Fruit fly (Drosophila melanogaster): ENCODE data around the gene CG32462.
A peak's percentile ranks its signal among the peaks of the same experiment; 100 is the strongest.

The CG32462 gene

dm6 chr3L:22864254-22865060 lies 11.1 kb upstream of the CG32462 start, which contains the start of gene CG33170:
Gene CG33170, plus strand, starts transcription at chr3L:22864600.
- TF ChIP-seq rgr (GFP tag; optimal IDR thresholded peaks at IDR 0.05), result no peak
- TF ChIP-seq Hr78 (GFP tag; optimal IDR thresholded peaks at IDR 0.05), result no peak
- no peak for TF ChIP-seq fru (GFP tag; optimal IDR thresholded peaks at IDR 0.05)
- no peak for TF ChIP-seq lola (GFP tag; optimal IDR thresholded peaks at IDR 0.05)
- no peak for TF ChIP-seq dsf (GFP tag; optimal IDR thresholded peaks at IDR 0.05; ENCODE audit: borderline replicate concordance)
- TF ChIP-seq Abd-B (GFP tag; optimal IDR thresholded peaks at IDR 0.05), result no peak
- no peak for TF ChIP-seq ey (GFP tag; optimal IDR thresholded peaks at IDR 0.05)
- no peak for TF ChIP-seq dl (GFP tag; optimal IDR thresholded peaks at IDR 0.05; ENCODE audit: insufficient read depth in 1 of 2, partially characterized antibody in 2 of 2)
- TF ChIP-seq usp (GFP tag; optimal IDR thresholded peaks at IDR 0.05), result no peak
- TF ChIP-seq br (GFP tag; optimal IDR thresholded peaks at IDR 0.05), result peak; percentile 2
- no peak for TF ChIP-seq CrebA (GFP tag; optimal IDR thresholded peaks at IDR 0.05; ENCODE audit: borderline replicate concordance)
- no peak for TF ChIP-seq pan (optimal IDR thresholded peaks at IDR 0.05)
- TF ChIP-seq GATAd (GFP tag; optimal IDR thresholded peaks at IDR 0.05), result no peak
- TF ChIP-seq Sp1 (GFP tag; optimal IDR thresholded peaks at IDR 0.05), result no peak
- TF ChIP-seq CG9705 (GFP tag; optimal IDR thresholded peaks at IDR 0.05), result no peak
- no peak for TF ChIP-seq HLH106 (tag; optimal IDR thresholded peaks at IDR 0.05)
- peak; percentile 62 for TF ChIP-seq Jra (GFP tag; optimal IDR thresholded peaks at IDR 0.05)
- no peak for TF ChIP-seq sv (GFP tag; optimal IDR thresholded peaks at IDR 0.05)
- no peak for TF ChIP-seq N (GFP tag; optimal IDR thresholded peaks at IDR 0.05)
- no peak for TF ChIP-seq Dfd (GFP tag; optimal IDR thresholded peaks at IDR 0.05)
- no peak for TF ChIP-seq Dif (GFP tag; optimal IDR thresholded peaks at IDR 0.05; ENCODE audit: partially characterized antibody)
- TF ChIP-seq Hnf4 (GFP tag; optimal IDR thresholded peaks at IDR 0.05), result no peak
- TF ChIP-seq Rel (GFP tag; optimal IDR thresholded peaks at IDR 0.05), result no peak
- TF ChIP-seq Rel (tag; optimal IDR thresholded peaks at IDR 0.05), result peak; percentile 15
- TF ChIP-seq Vsx2 (GFP tag; optimal IDR thresholded peaks at IDR 0.05; ENCODE audit: partially characterized antibody), result no peak
- TF ChIP-seq jim (GFP tag; optimal IDR thresholded peaks at IDR 0.05), result no peak
- TF ChIP-seq dmrt93B (GFP tag; optimal IDR thresholded peaks at IDR 0.05), result no peak

dm6 chr3L:22863367-22864078 lies 10.2 kb upstream of the CG32462 start, which contains the start of gene CG33169:
Gene CG33169, plus strand, starts transcription at chr3L:22863864.
- TF ChIP-seq h (GFP tag; optimal IDR thresholded peaks at IDR 0.05), result peak; percentile 81
- peak; percentile 89 for TF ChIP-seq Jra (GFP tag; optimal IDR thresholded peaks at IDR 0.05)
- TF ChIP-seq CG32264 (GFP tag; optimal IDR thresholded peaks at IDR 0.05), result no peak
- TF ChIP-seq Hr83 (GFP tag; optimal IDR thresholded peaks at IDR 0.05; ENCODE audit: poor library complexity, severe bottlenecking), result peak; percentile 82
- peak; percentile 70 for TF ChIP-seq ey (GFP tag; optimal IDR thresholded peaks at IDR 0.05)
- no peak for TF ChIP-seq N (GFP tag; optimal IDR thresholded peaks at IDR 0.05)
- no peak for TF ChIP-seq Myc (optimal IDR thresholded peaks at IDR 0.05)
- no peak for TF ChIP-seq Rel (GFP tag; optimal IDR thresholded peaks at IDR 0.05)
- peak; percentile 65 for TF ChIP-seq Rel (tag; optimal IDR thresholded peaks at IDR 0.05)
- no peak for TF ChIP-seq Abd-B (GFP tag; optimal IDR thresholded peaks at IDR 0.05)
- no peak for TF ChIP-seq GATAd (GFP tag; optimal IDR thresholded peaks at IDR 0.05)
- TF ChIP-seq sv (GFP tag; optimal IDR thresholded peaks at IDR 0.05), result peak; percentile 78
- TF ChIP-seq psq (GFP tag; optimal IDR thresholded peaks at IDR 0.05), result peak; percentile 67
- peak; percentile 82 for TF ChIP-seq dmrt93B (GFP tag; optimal IDR thresholded peaks at IDR 0.05)
- TF ChIP-seq jim (GFP tag; optimal IDR thresholded peaks at IDR 0.05), result peak; percentile 46
- no peak for TF ChIP-seq tai (GFP tag; optimal IDR thresholded peaks at IDR 0.05)
- TF ChIP-seq CG9705 (GFP tag; optimal IDR thresholded peaks at IDR 0.05), result peak; percentile 84
- TF ChIP-seq Dfd (GFP tag; optimal IDR thresholded peaks at IDR 0.05), result no peak
- TF ChIP-seq HLH106 (tag; optimal IDR thresholded peaks at IDR 0.05), result peak; percentile 79
- peak; percentile 62 for TF ChIP-seq Sp1 (GFP tag; optimal IDR thresholded peaks at IDR 0.05)
- TF ChIP-seq br (GFP tag; optimal IDR thresholded peaks at IDR 0.05), result peak; percentile 80
- TF ChIP-seq pan (optimal IDR thresholded peaks at IDR 0.05), result no peak
- TF ChIP-seq CrebA (GFP tag; optimal IDR thresholded peaks at IDR 0.05; ENCODE audit: borderline replicate concordance), result peak; percentile 81
- TF ChIP-seq dl (GFP tag; optimal IDR thresholded peaks at IDR 0.05; ENCODE audit: insufficient read depth in 1 of 2, partially characterized antibody in 2 of 2), result peak; percentile 89 to 93
- TF ChIP-seq dsf (GFP tag; optimal IDR thresholded peaks at IDR 0.05; ENCODE audit: borderline replicate concordance), result no peak
- peak; percentile 81 for TF ChIP-seq fru (GFP tag; optimal IDR thresholded peaks at IDR 0.05)
- peak; percentile 79 for TF ChIP-seq rgr (GFP tag; optimal IDR thresholded peaks at IDR 0.05)
- TF ChIP-seq Hnf4 (GFP tag; optimal IDR thresholded peaks at IDR 0.05), result peak; percentile 82
- peak in 1 of 2 experiments; percentile 81 for TF ChIP-seq foxo (GFP tag; optimal IDR thresholded peaks at IDR 0.05)
- TF ChIP-seq usp (GFP tag; optimal IDR thresholded peaks at IDR 0.05), result no peak
- TF ChIP-seq OdsH (GFP tag; optimal IDR thresholded peaks at IDR 0.05), result peak; percentile 42
- no peak for TF ChIP-seq sage (GFP tag; optimal IDR thresholded peaks at IDR 0.05)
- TF ChIP-seq Dif (GFP tag; optimal IDR thresholded peaks at IDR 0.05; ENCODE audit: partially characterized antibody), result peak; percentile 100

All from whole organism, wandering third instar larva.